Fruit fly (Drosophila melanogaster) whole organism, embryonic: Measurements from ENCODE around the gene CG16854.
A peak's percentile ranks its signal among the peaks of the same experiment; 100 is the strongest.

ENCODE experiments used
- Antp ChIP-seq: fragments of 200-800 bp; sonication (Bioruptor generic); optimal IDR thresholded peaks from 3 replicates; lab custom pipeline; 2016; ENCODE audit warnings: missing biosample characterization, missing genetic modification characterization
- Bgb ChIP-seq: fragments of 200-800 bp; sonication (Bioruptor generic); IDR thresholded peaks from 2 replicates; pipeline ENCODE4 v1.3.6; 2022; ENCODE audit warnings: missing biosample characterization, missing genetic modification characterization; ENCODE audit not compliant: partially characterized antibody
- CG10431 ChIP-seq: fragments of 200-800 bp; sonication (Bioruptor generic); optimal IDR thresholded peaks from 3 replicates; lab custom pipeline; 2018; ENCODE audit warnings: missing biosample characterization, mild to moderate bottlenecking, missing genetic modification characterization
- CG12071 ChIP-seq: fragments of 200-800 bp; sonication (Bioruptor generic); optimal IDR thresholded peaks from 3 replicates; lab custom pipeline; 2018; ENCODE audit warnings: missing biosample characterization, mild to moderate bottlenecking, missing genetic modification characterization
- CG12104 ChIP-seq: fragments of 200-800 bp; sonication (Bioruptor generic); optimal IDR thresholded peaks from 3 replicates; lab custom pipeline; 2016; ENCODE audit warnings: missing biosample characterization, missing genetic modification characterization
- CG12299 ChIP-seq: fragments of 200-800 bp; sonication (Bioruptor generic); optimal IDR thresholded peaks from 2 replicates; lab custom pipeline; 2018; ENCODE audit warnings: missing biosample characterization, mild to moderate bottlenecking, missing genetic modification characterization
- CG14667 ChIP-seq: fragments of 200-800 bp; sonication (Bioruptor generic); IDR thresholded peaks from 2 replicates; pipeline ENCODE4 v1.3.6; 2022; ENCODE audit warnings: missing biosample characterization, missing genetic modification characterization
- CG1529 ChIP-seq: fragments of 200-800 bp; sonication (Bioruptor generic); optimal IDR thresholded peaks from 3 replicates; lab custom pipeline; 2018; ENCODE audit warnings: missing biosample characterization, missing genetic modification characterization
- CG16779 ChIP-seq: fragments of 200-800 bp; sonication (Bioruptor generic); IDR thresholded peaks from 2 replicates; pipeline ENCODE4 v1.3.6; 2022; ENCODE audit warnings: missing biosample characterization, missing genetic modification characterization
- CG18262 ChIP-seq: fragments of 200-800 bp; optimal IDR thresholded peaks from 3 replicates; lab custom pipeline; 2019; ENCODE audit warnings: missing biosample characterization, mild to moderate bottlenecking, missing genetic modification characterization, moderate library complexity
- CG31365 ChIP-seq: fragments of 200-800 bp; sonication (Bioruptor generic); optimal IDR thresholded peaks from 2 replicates; lab custom pipeline; 2018; ENCODE audit warnings: missing biosample characterization, mild to moderate bottlenecking, missing genetic modification characterization
- CG32772 ChIP-seq: fragments of 200-800 bp; sonication (Bioruptor generic); IDR thresholded peaks from 2 replicates; pipeline ENCODE4 v1.3.6; 2022; ENCODE audit warnings: missing biosample characterization, missing genetic modification characterization
- CG3726 ChIP-seq: fragments of 200-800 bp; sonication (Bioruptor generic); IDR thresholded peaks from 3 replicates; pipeline ENCODE4, ENCODE4 v1.3.6; 2022; ENCODE audit warnings: missing biosample characterization, missing genetic modification characterization
- CG4328 ChIP-seq: fragments of 200-800 bp; sonication (Bioruptor generic); optimal IDR thresholded peaks from 3 replicates; lab custom pipeline; 2017; ENCODE audit warnings: missing biosample characterization, missing genetic modification reagents, missing genetic modification characterization
- CG4424 ChIP-seq: fragments of 200-800 bp; sonication (Bioruptor generic); optimal IDR thresholded peaks from 3 replicates; lab custom pipeline; 2016; ENCODE audit warnings: missing biosample characterization, missing genetic modification characterization
- CG4730 ChIP-seq: fragments of 200-800 bp; sonication (Bioruptor generic); IDR thresholded peaks from 2 replicates; pipeline ENCODE4 v1.3.6; 2022; ENCODE audit warnings: missing biosample characterization, missing genetic modification characterization
- CG6813 ChIP-seq: fragments of 200-800 bp; sonication (Bioruptor generic); optimal IDR thresholded peaks from 2 replicates; lab custom pipeline; 2017; ENCODE audit warnings: missing biosample characterization, missing genetic modification characterization, mild to moderate bottlenecking, moderate library complexity, missing genetic modification reagents
- CG7987 ChIP-seq: fragments of 200-800 bp; sonication (Bioruptor generic); optimal IDR thresholded peaks from 2 replicates; lab custom pipeline; 2018; ENCODE audit warnings: missing biosample characterization, mild to moderate bottlenecking, missing genetic modification characterization, moderate library complexity
- CG8924 ChIP-seq: fragments of 200-800 bp; optimal IDR thresholded peaks from 3 replicates; lab custom pipeline; 2019; ENCODE audit warnings: missing biosample characterization, mild to moderate bottlenecking, missing genetic modification characterization, moderate library complexity
- CTCF ChIP-seq: fragments of 200-800 bp; sonication (Bioruptor generic); optimal IDR thresholded peaks from 2 replicates; lab custom pipeline; 2017; ENCODE audit warnings: missing biosample characterization, mild to moderate bottlenecking, missing genetic modification characterization, moderate library complexity
- Chrac-16 ChIP-seq: fragments of 200-800 bp; sonication (Bioruptor generic); optimal IDR thresholded peaks from 3 replicates; lab custom pipeline; 2016; ENCODE audit warnings: missing biosample characterization, missing genetic modification characterization
- Dref ChIP-seq: fragments of 200-800 bp; sonication (Bioruptor generic); IDR thresholded peaks from 2 replicates; pipeline ENCODE4 v1.3.6; 2022; ENCODE audit warnings: missing biosample characterization, missing genetic modification characterization
- Ets97D ChIP-seq: fragments of 200-800 bp; sonication (Bioruptor generic); optimal IDR thresholded peaks from 3 replicates; lab custom pipeline; 2016; ENCODE audit warnings: missing biosample characterization, missing genetic modification characterization
- H15 ChIP-seq: fragments of 200-800 bp; sonication (Bioruptor generic); IDR thresholded peaks from 3 replicates; pipeline ENCODE4 v1.3.6; 2022; ENCODE audit warnings: missing biosample characterization, missing genetic modification characterization
- Hsf ChIP-seq: fragments of 200-800 bp; sonication (Bioruptor generic); optimal IDR thresholded peaks from 3 replicates; lab custom pipeline; 2016; ENCODE audit warnings: missing biosample characterization, missing genetic modification characterization
- MESR4 ChIP-seq: fragments of 200-800 bp; sonication (Bioruptor generic); optimal IDR thresholded peaks from 2 replicates; lab custom pipeline; 2018; ENCODE audit warnings: missing biosample characterization, mild to moderate bottlenecking, missing genetic modification characterization, moderate library complexity
- NfI ChIP-seq: fragments of 200-800 bp; sonication (Bioruptor generic); optimal IDR thresholded peaks from 3 replicates; lab custom pipeline; 2018; ENCODE audit warnings: missing biosample characterization, mild to moderate bottlenecking, missing genetic modification characterization, moderate library complexity
- Sox102F ChIP-seq: fragments of 200-800 bp; sonication (Bioruptor generic); optimal IDR thresholded peaks from 2 replicates; lab custom pipeline; 2018; ENCODE audit warnings: missing biosample characterization, mild to moderate bottlenecking, missing genetic modification characterization, moderate library complexity
- Xbp1 ChIP-seq: fragments of 200-800 bp; sonication (Bioruptor generic); optimal IDR thresholded peaks from 3 replicates; lab custom pipeline; 2016; ENCODE audit warnings: missing biosample characterization, mild to moderate bottlenecking, missing genetic modification characterization
- Xrp1 ChIP-seq: fragments of 200-800 bp; sonication (Bioruptor generic); IDR thresholded peaks from 2 replicates; pipeline ENCODE4 v1.3.6; 2022; ENCODE audit warnings: missing biosample characterization, missing genetic modification characterization
- ara ChIP-seq: fragments of 200-800 bp; sonication (Bioruptor generic); IDR thresholded peaks from 2 replicates; pipeline ENCODE4 v1.3.6; 2022; ENCODE audit warnings: missing biosample characterization, missing genetic modification characterization
- ash1 ChIP-seq: fragments of 200-800 bp; sonication (Bioruptor generic); optimal IDR thresholded peaks from 2 replicates; lab custom pipeline; 2018; ENCODE audit warnings: missing biosample characterization, mild to moderate bottlenecking, missing genetic modification characterization
- bcd ChIP-seq: fragments of 200-800 bp; sonication (Bioruptor generic); optimal IDR thresholded peaks from 2 replicates; lab custom pipeline; 2017; ENCODE audit warnings: missing biosample characterization, mild to moderate bottlenecking, missing genetic modification characterization
- chinmo ChIP-seq: fragments of 200-800 bp; sonication (Bioruptor generic); IDR thresholded peaks from 4 replicates; pipeline ENCODE4 v1.3.6; 2022; ENCODE audit warnings: missing biosample characterization, missing genetic modification characterization; ENCODE audit not compliant: partially characterized antibody
- ems ChIP-seq: fragments of 200-800 bp; sonication (Bioruptor generic); optimal IDR thresholded peaks from 3 replicates; lab custom pipeline; 2016; ENCODE audit warnings: missing biosample characterization, missing genetic modification characterization
- eve ChIP-seq, 2 experiments: fragments of >200 bp; optimal IDR thresholded peaks; 2 replicates each; lab custom pipeline; 2017; ENCODE audit warnings: missing biosample characterization in 2 of 2, missing genetic modification characterization in 2 of 2
- exex ChIP-seq: fragments of 200-800 bp; sonication (Bioruptor generic); optimal IDR thresholded peaks from 4 replicates; lab custom pipeline; 2018; ENCODE audit warnings: missing biosample characterization, mild to moderate bottlenecking, missing genetic modification characterization, moderate library complexity
- fu2 ChIP-seq: fragments of 200-800 bp; sonication (Bioruptor generic); optimal IDR thresholded peaks from 2 replicates; lab custom pipeline; 2016; ENCODE audit warnings: missing biosample characterization, missing genetic modification characterization
- gce ChIP-seq: fragments of 200-800 bp; sonication (Bioruptor generic); IDR thresholded peaks from 3 replicates; pipeline ENCODE4 v1.3.6; 2022; ENCODE audit warnings: missing biosample characterization, missing genetic modification characterization
- gro ChIP-seq: fragments of 200-800 bp; sonication (Bioruptor generic); optimal IDR thresholded peaks from 2 replicates; lab custom pipeline; 2016; ENCODE audit warnings: missing biosample characterization, missing genetic modification characterization
- mld ChIP-seq: fragments of 200-800 bp; sonication (Bioruptor generic); IDR thresholded peaks from 3 replicates; pipeline ENCODE4 v1.3.6; 2022; ENCODE audit warnings: missing biosample characterization, missing genetic modification characterization; ENCODE audit not compliant: partially characterized antibody
- nerfin-1 ChIP-seq: fragments of 200-800 bp; sonication (Bioruptor generic); optimal IDR thresholded peaks from 3 replicates; lab custom pipeline; 2019; ENCODE audit warnings: missing biosample characterization, mild to moderate bottlenecking, missing genetic modification characterization, moderate library complexity
- onecut ChIP-seq: fragments of 200-800 bp; sonication (Bioruptor generic); IDR thresholded peaks from 2 replicates; pipeline ENCODE4 v1.3.6; 2022; ENCODE audit warnings: missing biosample characterization, missing genetic modification characterization
- peb ChIP-seq: fragments of 200-800 bp; sonication (Bioruptor generic); IDR thresholded peaks from 2 replicates; pipeline ENCODE4 v1.3.6; 2022; ENCODE audit warnings: missing biosample characterization, missing genetic modification characterization
- repo ChIP-seq: fragments of 200-800 bp; sonication (Bioruptor generic); optimal IDR thresholded peaks from 2 replicates; lab custom pipeline; 2016; ENCODE audit warnings: missing biosample characterization, missing genetic modification characterization
- sens ChIP-seq: fragments of 200-800 bp; sonication (Bioruptor generic); peaks from one replicate; lab custom pipeline; 2016; ENCODE audit warnings: missing biosample characterization, missing genetic modification characterization
- so ChIP-seq: fragments of 200-800 bp; sonication (Bioruptor generic); IDR thresholded peaks from 3 replicates; pipeline ENCODE4 v1.3.6; 2022; ENCODE audit warnings: missing biosample characterization, missing genetic modification characterization
- wek ChIP-seq: fragments of 200-800 bp; sonication (Bioruptor generic); optimal IDR thresholded peaks from 3 replicates; lab custom pipeline; 2018; ENCODE audit warnings: missing biosample characterization, mild to moderate bottlenecking, missing genetic modification characterization, moderate library complexity
- zen2 ChIP-seq: fragments of 200-800 bp; sonication (Bioruptor generic); IDR thresholded peaks from 3 replicates; pipeline ENCODE4 v1.3.6; 2022; ENCODE audit warnings: missing biosample characterization, missing genetic modification characterization; ENCODE audit not compliant: partially characterized antibody
- zf30C ChIP-seq: fragments of 200-800 bp; sonication (Bioruptor generic); optimal IDR thresholded peaks from 3 replicates; lab custom pipeline; 2018; ENCODE audit warnings: missing biosample characterization, mild to moderate bottlenecking, missing genetic modification characterization

Gene CG16854

dm6 chr2L:11044678-11045466 is 41.6 kb upstream of the CG16854 start (continued):
- TF ChIP-seq zf30C, result no peak
- TF ChIP-seq Bgb (GFP tag; lab: Robert Waterston, UW), result 0 out of 2 replicates have a peak, but pooled peaks have one; percentile 22
- peak; percentile 53 for TF ChIP-seq onecut (GFP tag; lab: Robert Waterston, UW)
- TF ChIP-seq Hsf (GFP tag; lab: Kevin White, UChicago), result peak; percentile 14
- TF ChIP-seq CG32772 (GFP tag; lab: Robert Waterston, UW), result no peak
- TF ChIP-seq gce, result peak; percentile 28; the same call in 1 of the 3 replicates
- peak; percentile 51 for TF ChIP-seq CG12071 (GFP tag; lab: Kevin White, UChicago)
- TF ChIP-seq CG4730 (GFP tag; lab: Robert Waterston, UW), result no peak
- TF ChIP-seq Xrp1 (GFP tag; lab: Robert Waterston, UW), result peak; percentile 46
- TF ChIP-seq Ets97D, result no peak
- TF ChIP-seq CG31365 (tag; lab: Kevin White, UChicago), result peak; percentile 11
- peak; percentile 31 for TF ChIP-seq CG12104 (GFP tag; lab: Kevin White, UChicago)
- no peak for TF ChIP-seq mld (GFP tag; lab: Robert Waterston, UW)
- peak; percentile 82 for TF ChIP-seq sens (GFP tag; lab: Kevin White, UChicago)
- TF ChIP-seq Antp (GFP tag; lab: Kevin White, UChicago), result no peak
- peak; percentile 31 for TF ChIP-seq Sox102F (GFP tag; lab: Kevin White, UChicago)
- no peak for TF ChIP-seq CG16779 (GFP tag; lab: Robert Waterston, UW)
- TF ChIP-seq CG4424 (GFP tag; lab: Kevin White, UChicago), result peak; percentile 18
- peak; percentile 55 for TF ChIP-seq nerfin-1 (tag; lab: Kevin White, UChicago)
- peak; percentile 27 for TF ChIP-seq bcd (GFP tag; lab: Kevin White, UChicago)
- no peak for TF ChIP-seq CG3726
- peak; percentile 19 for TF ChIP-seq Chrac-16
- TF ChIP-seq exex, result peak; percentile 35
- TF ChIP-seq peb (GFP tag; lab: Robert Waterston, UW), result no peak
- peak; percentile 18 for TF ChIP-seq CG12299
- TF ChIP-seq chinmo (GFP tag; lab: Robert Waterston, UW), result peak; percentile 71; the same call in 1 of the 4 replicates
- peak; percentile 19 for TF ChIP-seq CTCF (GFP tag; lab: Kevin White, UChicago)
- peak; percentile 33 for TF ChIP-seq CG8924 (tag; lab: Kevin White, UChicago)
- TF ChIP-seq ara (GFP tag; lab: Robert Waterston, UW), result no peak
- TF ChIP-seq Xbp1 (GFP tag; lab: Kevin White, UChicago), result peak; percentile 17
- TF ChIP-seq so (GFP tag; lab: Robert Waterston, UW), result peak; percentile 54; the same call in 2 of the 3 replicates
- TF ChIP-seq CG6813, result peak; percentile 69
- peak in 1 of 2 experiments; percentile 34 for TF ChIP-seq eve (GFP tag; optimal IDR thresholded peaks at IDR 0.05; lab: Kevin White, UChicago)
- no peak for TF ChIP-seq NfI (GFP tag; lab: Kevin White, UChicago)
- no peak; the same call in 2 of the 3 replicates for TF ChIP-seq H15
- no peak for TF ChIP-seq ash1 (GFP tag; lab: Kevin White, UChicago)
- no peak for TF ChIP-seq zen2 (GFP tag; lab: Robert Waterston, UW)
- TF ChIP-seq CG1529 (GFP tag; lab: Kevin White, UChicago), result peak; percentile 67
- no peak for TF ChIP-seq fu2 (GFP tag; lab: Kevin White, UChicago)
- peak; percentile 19 for TF ChIP-seq CG7987 (GFP tag; lab: Kevin White, UChicago)
- TF ChIP-seq gro, result no peak
- no peak for TF ChIP-seq MESR4
- peak; percentile 26 for TF ChIP-seq wek (GFP tag; lab: Kevin White, UChicago)
- peak; percentile 45 for TF ChIP-seq CG4328 (GFP tag; lab: Kevin White, UChicago)
- no peak for TF ChIP-seq ems (GFP tag; lab: Kevin White, UChicago)
- no peak for TF ChIP-seq repo (GFP tag; lab: Kevin White, UChicago)
- TF ChIP-seq CG14667 (GFP tag; lab: Robert Waterston, UW), result no peak
- no peak for TF ChIP-seq Dref (GFP tag; lab: Robert Waterston, UW)
- TF ChIP-seq CG18262 (tag; lab: Kevin White, UChicago), result peak; percentile 26
- TF ChIP-seq CG10431 (GFP tag; lab: Kevin White, UChicago), result peak; percentile 62
